Worm (Caenorhabditis elegans) whole organism, L3 larva: Measurements from ENCODE around the gene F20B10.3.

ENCODE experiments used
- R02D3.7 ChIP-seq: fragments of 150-350 bp; optimal IDR thresholded peaks from 2 replicates; lab custom pipeline; 2014; ENCODE audit warnings: missing biosample characterization, missing genetic modification characterization
- ZK546.5 ChIP-seq: sonication (generic microtip); optimal IDR thresholded peaks from 2 replicates; lab custom pipeline; 2017; ENCODE audit warnings: missing biosample characterization, missing genetic modification characterization
- aly-2 ChIP-seq: fragments of 150-350 bp; optimal IDR thresholded peaks from 2 replicates; lab custom pipeline; 2014; ENCODE audit warnings: missing biosample characterization, missing genetic modification characterization
- ama-1 ChIP-seq: fragments of 150-350 bp; optimal IDR thresholded peaks from 2 replicates; lab custom pipeline; 2018
- ceh-16 ChIP-seq: sonication (generic microtip); optimal IDR thresholded peaks from 2 replicates; lab custom pipeline; 2017; ENCODE audit warnings: missing biosample characterization, missing genetic modification characterization
- ceh-28 ChIP-seq: fragments of 150-350 bp; optimal IDR thresholded peaks from 2 replicates; lab custom pipeline; 2014; ENCODE audit warnings: missing biosample characterization, missing genetic modification reagents, missing genetic modification characterization
- daf-12 ChIP-seq: fragments of 150-350 bp; optimal IDR thresholded peaks from 2 replicates; lab custom pipeline; 2014; ENCODE audit warnings: missing biosample characterization, missing genetic modification reagents, missing genetic modification characterization
- egl-27 ChIP-seq: sonication (generic microtip); optimal IDR thresholded peaks from 4 replicates; lab custom pipeline; 2017; ENCODE audit warnings: missing biosample characterization, missing genetic modification reagents, missing genetic modification characterization
- fkh-10 ChIP-seq: sonication (generic microtip); optimal IDR thresholded peaks from 2 replicates; lab custom pipeline; 2017; ENCODE audit warnings: missing biosample characterization, missing genetic modification reagents, missing genetic modification characterization
- fos-1 ChIP-seq: fragments of 150-350 bp; optimal IDR thresholded peaks from 2 replicates; lab custom pipeline; 2014; ENCODE audit warnings: missing biosample characterization, missing genetic modification characterization
- jun-1 ChIP-seq: fragments of 150-350 bp; optimal IDR thresholded peaks from 2 replicates; lab custom pipeline; 2014; ENCODE audit warnings: missing biosample characterization, missing genetic modification reagents, missing genetic modification characterization
- lin-15B ChIP-seq: fragments of 150-350 bp; optimal IDR thresholded peaks from 2 replicates; lab custom pipeline; 2014; ENCODE audit warnings: missing biosample characterization, missing genetic modification characterization
- lin-39 ChIP-seq: fragments of 150-350 bp; optimal IDR thresholded peaks from 2 replicates; lab custom pipeline; 2018; ENCODE audit warnings: missing biosample characterization, missing genetic modification reagents, missing genetic modification characterization
- lsy-12 ChIP-seq: sonication (generic microtip); optimal IDR thresholded peaks from 2 replicates; lab custom pipeline; 2016; ENCODE audit warnings: mild to moderate bottlenecking, missing genetic modification characterization, missing compliant biosample characterization
- mml-1 ChIP-seq: fragments of 150-350 bp; sonication (generic microtip); optimal IDR thresholded peaks from 3 replicates; lab custom pipeline; 2014; ENCODE audit warnings: missing biosample characterization, missing genetic modification characterization
- nfya-1 ChIP-seq: sonication (generic microtip); optimal IDR thresholded peaks from 2 replicates; lab custom pipeline; 2017; ENCODE audit warnings: missing genetic modification characterization, mild to moderate bottlenecking, missing compliant biosample characterization, antibody characterized with exemption, moderate library complexity; ENCODE audit not compliant: insufficient read depth
- nhr-11 ChIP-seq: fragments of 150-350 bp; optimal IDR thresholded peaks from 2 replicates; lab custom pipeline; 2014; ENCODE audit warnings: missing biosample characterization, missing genetic modification characterization
- nhr-12 ChIP-seq: fragments of 150-350 bp; optimal IDR thresholded peaks from 2 replicates; lab custom pipeline; 2014; ENCODE audit warnings: missing biosample characterization, missing genetic modification characterization
- nhr-23 ChIP-seq: fragments of 150-350 bp; optimal IDR thresholded peaks from 2 replicates; lab custom pipeline; 2014; ENCODE audit warnings: missing biosample characterization, missing genetic modification reagents, missing genetic modification characterization
- nhr-237 ChIP-seq: fragments of 150-350 bp; optimal IDR thresholded peaks from 2 replicates; lab custom pipeline; 2014; ENCODE audit warnings: missing biosample characterization, missing genetic modification characterization
- nhr-25 ChIP-seq: sonication (generic microtip); optimal IDR thresholded peaks from 2 replicates; lab custom pipeline; 2017; ENCODE audit warnings: missing biosample characterization, missing genetic modification characterization
- nhr-28 ChIP-seq: fragments of 150-350 bp; optimal IDR thresholded peaks from 2 replicates; lab custom pipeline; 2014; ENCODE audit warnings: missing biosample characterization, missing genetic modification characterization
- nhr-43 ChIP-seq: sonication (generic microtip); optimal IDR thresholded peaks from 2 replicates; lab custom pipeline; 2016; ENCODE audit warnings: mild to moderate bottlenecking, missing genetic modification characterization, missing compliant biosample characterization; ENCODE audit not compliant: poor library complexity, severe bottlenecking
- nhr-67 ChIP-seq: fragments of 150-350 bp; optimal IDR thresholded peaks from 2 replicates; lab custom pipeline; 2014; ENCODE audit warnings: missing biosample characterization, missing genetic modification characterization
- pha-4 ChIP-seq: fragments of 150-350 bp; optimal IDR thresholded peaks from 2 replicates; lab custom pipeline; 2014; ENCODE audit warnings: missing biosample characterization, missing genetic modification reagents, missing genetic modification characterization
- pqm-1 ChIP-seq: fragments of 150-350 bp; optimal IDR thresholded peaks from 2 replicates; lab custom pipeline; 2017; ENCODE audit warnings: missing biosample characterization, missing genetic modification characterization, inconsistent platforms
- skn-1 ChIP-seq: fragments of 150-350 bp; optimal IDR thresholded peaks from 2 replicates; lab custom pipeline; 2014; ENCODE audit warnings: missing biosample characterization, missing genetic modification characterization
- snpc-4 ChIP-seq: fragments of 150-350 bp; optimal IDR thresholded peaks from 2 replicates; lab custom pipeline; 2014; ENCODE audit warnings: missing biosample characterization, missing genetic modification characterization
- unc-39 ChIP-seq: sonication (generic microtip); optimal IDR thresholded peaks from 4 replicates; lab custom pipeline; 2017; ENCODE audit warnings: missing biosample characterization, missing genetic modification characterization
- zag-1 ChIP-seq: fragments of 150-350 bp; optimal IDR thresholded peaks from 2 replicates; lab custom pipeline; 2014; ENCODE audit warnings: missing biosample characterization, missing genetic modification characterization
- ztf-4 ChIP-seq: fragments of 150-350 bp; optimal IDR thresholded peaks from 2 replicates; lab custom pipeline; 2014; ENCODE audit warnings: missing biosample characterization, missing genetic modification characterization

F20B10.3 gene

DNA sequence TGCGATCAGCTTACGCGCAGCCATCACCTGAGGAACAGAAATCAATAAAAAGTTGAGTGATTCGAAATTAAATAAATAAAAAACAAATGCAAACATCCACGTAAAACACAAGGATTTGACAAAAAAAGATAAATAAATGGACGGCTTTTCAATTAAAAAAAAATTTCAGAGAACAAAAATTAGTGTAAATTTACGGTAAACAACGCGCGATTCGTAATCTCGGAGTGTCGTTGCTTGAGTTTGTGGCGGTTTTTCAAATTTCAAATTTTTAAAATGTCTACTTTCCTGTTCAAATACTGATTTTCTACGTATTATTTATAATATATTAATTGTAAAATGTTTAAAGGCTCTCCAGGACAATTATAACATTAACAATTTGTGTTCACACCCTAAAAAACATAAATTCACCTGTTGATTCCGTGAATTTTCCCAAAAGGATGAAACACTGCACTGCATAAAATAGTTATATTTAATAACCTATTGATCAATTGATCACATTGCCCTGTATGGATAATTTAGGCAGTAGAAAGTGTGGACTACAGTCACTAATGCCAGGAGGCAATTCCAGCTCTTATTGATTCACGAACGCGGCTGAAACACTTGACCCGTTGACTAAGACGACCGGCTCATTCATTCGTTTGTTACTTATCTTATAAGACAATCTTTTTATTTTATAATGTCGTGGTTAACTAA lies 41.1 kb downstream of the F20B10.3 start, which contains the start of the genes marb-1 and F35G2.3 (continued):
- TF ChIP-seq fkh-10 (GFP tag; lab: Kevin White, UChicago) (no peak), skn-1 (tag; lab: Kevin White, UChicago) (peak; percentile 69), snpc-4 (tag; lab: Kevin White, UChicago) (peak; percentile 15), ceh-16 (no peak), jun-1 (tag; lab: Kevin White, UChicago) (no peak), daf-12 (no peak), nhr-43 (tag; lab: Kevin White, UChicago) (peak; percentile 1), pha-4 (tag; lab: Kevin White, UChicago) (peak; percentile 82), R02D3.7 (tag; lab: Kevin White, UChicago) (peak; percentile 95)

DNA sequence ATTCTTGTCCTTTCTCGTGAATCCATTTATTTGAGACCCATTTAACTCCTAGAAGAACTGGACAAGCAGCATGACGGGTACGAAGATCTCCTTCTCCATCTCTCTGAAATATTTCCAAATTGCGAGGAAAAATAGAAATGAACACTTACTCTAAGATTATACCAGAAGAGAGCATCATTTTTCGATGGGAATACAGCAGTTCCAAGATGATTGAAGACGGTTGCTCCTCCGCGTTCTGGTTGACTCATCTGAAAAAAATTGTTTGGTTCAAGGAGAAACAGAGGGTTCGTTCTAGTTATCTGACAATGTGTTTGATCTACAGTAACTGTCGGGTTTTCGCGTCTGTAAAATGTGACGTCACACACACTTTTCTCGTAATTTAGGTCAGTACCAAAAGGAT lies 43.2 kb downstream of the F20B10.3 start:
- TF ChIP-seq ama-1 (lab: Kevin White, UChicago), result peak; percentile 88
- no peak for TF ChIP-seq ceh-16

DNA sequence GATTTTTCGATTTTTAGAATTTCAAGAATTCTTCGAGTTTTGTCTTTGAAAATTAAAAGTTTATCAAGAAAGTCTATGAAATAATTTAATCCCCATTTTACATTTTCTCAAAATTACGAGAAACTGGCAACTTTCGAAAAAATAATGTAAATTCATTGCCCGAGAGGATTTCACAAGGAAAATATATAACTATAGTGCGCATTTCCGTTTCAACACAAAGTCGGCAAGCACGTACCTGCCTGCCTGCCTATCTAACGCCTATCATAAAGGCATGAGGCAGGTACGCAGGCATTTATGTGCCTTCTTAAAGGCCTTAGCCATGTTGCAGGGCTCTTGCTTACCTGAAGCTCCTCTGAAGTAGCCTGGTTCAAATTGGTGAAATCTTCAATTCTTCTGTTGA lies 44.8 kb downstream of the F20B10.3 start:
- TF ChIP-seq nhr-43 (tag; lab: Kevin White, UChicago), result peak; percentile 14
- peak; percentile 63 for TF ChIP-seq ama-1 (lab: Kevin White, UChicago)
- no peak for TF ChIP-seq nhr-23 (tag; lab: Kevin White, UChicago)
- TF ChIP-seq ceh-28 (tag; lab: Kevin White, UChicago), result no peak
- no peak for TF ChIP-seq nhr-25

DNA sequence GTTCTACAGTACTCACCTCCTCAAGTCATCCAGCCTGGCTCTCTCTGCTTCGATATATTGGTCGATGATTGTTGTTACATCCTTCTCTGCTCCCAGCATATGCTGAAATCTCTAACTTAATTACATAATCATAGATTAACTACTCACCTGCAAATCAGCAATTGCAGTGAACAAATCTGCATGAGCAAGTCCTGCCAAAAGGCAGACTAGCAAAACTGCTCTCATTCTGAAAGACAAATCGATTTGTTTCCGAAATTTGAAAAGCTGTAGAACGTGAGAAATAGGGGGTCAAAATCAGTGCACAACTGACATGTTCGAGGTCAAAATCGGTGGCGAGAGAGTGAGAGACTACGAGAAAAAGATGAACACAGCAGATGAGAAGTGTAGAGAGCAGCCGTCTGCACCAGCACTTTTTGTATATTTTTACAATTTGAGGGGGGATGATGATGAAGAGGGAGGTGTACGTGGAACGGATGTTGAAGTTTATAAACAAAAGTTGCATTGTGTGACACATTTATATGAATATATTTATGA lies 47.8 kb downstream of the F20B10.3 start, which contains the start of gene phy-2:
Gene phy-2 (minus strand): TSS at position 226 of the 534 bp plus-strand sequence.
- peak; percentile 15 for TF ChIP-seq lin-39 (tag; lab: Kevin White, UChicago)
- no peak for TF ChIP-seq ZK546.5 (tag; lab: Kevin White, UChicago)
- no peak for TF ChIP-seq pha-4 (tag; lab: Kevin White, UChicago)
- TF ChIP-seq aly-2 (tag; lab: Kevin White, UChicago), result no peak
- TF ChIP-seq ama-1 (lab: Kevin White, UChicago), result peak; percentile 88

DNA sequence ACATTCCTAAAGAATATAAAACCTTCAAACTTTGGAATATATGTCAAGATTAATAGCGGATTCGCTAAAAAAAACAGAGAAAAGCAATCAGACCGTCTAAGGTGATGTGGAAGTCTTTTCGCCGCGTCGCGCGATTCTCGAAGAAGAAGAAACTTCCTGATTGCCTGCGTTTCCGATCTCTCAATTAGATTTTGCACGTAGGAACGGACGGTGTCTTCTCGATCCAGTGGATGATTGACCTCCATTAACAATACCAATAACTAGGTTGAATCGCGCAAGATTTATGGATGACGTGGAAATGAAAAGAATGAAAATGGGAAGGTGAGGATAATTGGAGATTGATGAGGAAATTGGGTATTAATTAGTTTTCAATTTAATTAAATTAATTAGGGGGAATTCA lies 49.1 kb downstream of the F20B10.3 start:
- TF ChIP-seq skn-1 (tag; lab: Kevin White, UChicago) (no peak), nhr-25 (peak; percentile 38), nhr-23 (tag; lab: Kevin White, UChicago) (peak; percentile 78), unc-39 (tag; lab: Kevin White, UChicago) (no peak), ama-1 (lab: Kevin White, UChicago) (peak; percentile 75), egl-27 (tag; lab: Kevin White, UChicago) (no peak), pqm-1 (tag; lab: Kevin White, UChicago) (no peak), nhr-11 (tag; lab: Kevin White, UChicago) (no peak)
- TF ChIP-seq, all 47 proteins: peak for 3

DNA sequence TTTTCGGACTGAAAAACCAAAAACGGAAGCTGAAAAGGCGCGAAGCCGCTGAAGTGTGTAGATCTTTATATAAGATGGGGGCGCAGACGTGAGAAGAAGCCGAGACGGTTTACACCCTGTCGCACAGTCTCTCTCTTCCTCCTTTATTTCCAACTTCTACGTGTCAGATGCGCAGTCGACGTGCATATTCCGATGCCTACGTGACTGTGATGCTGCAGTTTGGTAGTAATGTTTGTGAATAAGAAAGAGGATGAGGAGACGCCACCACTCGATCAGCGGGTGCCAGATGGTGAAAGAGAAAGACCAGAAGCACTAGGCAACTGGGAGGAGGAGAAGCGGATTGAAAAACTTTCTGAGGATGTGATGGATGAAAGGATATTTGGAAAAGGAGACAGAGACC lies 50.2 kb downstream of the F20B10.3 start:
- TF ChIP-seq nhr-67 (tag; lab: Kevin White, UChicago) (no peak), daf-12 (no peak), aly-2 (tag; lab: Kevin White, UChicago) (no peak), ama-1 (lab: Kevin White, UChicago) (no peak), lsy-12 (no peak), ztf-4 (no peak), nhr-237 (tag; lab: Kevin White, UChicago) (no peak), nhr-12 (tag; lab: Kevin White, UChicago) (no peak), egl-27 (tag; lab: Kevin White, UChicago) (no peak), nhr-28 (no peak), fos-1 (tag; lab: Kevin White, UChicago) (no peak), zag-1 (no peak), mml-1 (tag; lab: Kevin White, UChicago) (no peak), lin-15B (tag; lab: Kevin White, UChicago) (no peak), nfya-1 (no peak)
- TF ChIP-seq, all 47 proteins: peak for 0
